Fruit fly (Drosophila melanogaster): Measurements from ENCODE around the gene CG44574.
A peak's percentile ranks its signal among the peaks of the same experiment; 100 is the strongest.

CG44574 gene

dm6 chr2L:5876474-5877067 lies 7.0 kb upstream of the CG44574 start (continued):
- peak; percentile 78 for TF ChIP-seq Hmr (GFP tag; optimal IDR thresholded peaks at IDR 0.05)
- no peak for TF ChIP-seq CG3838 (GFP tag; optimal IDR thresholded peaks at IDR 0.05)
- no peak for TF ChIP-seq org-1 (GFP tag; optimal IDR thresholded peaks at IDR 0.05)
- TF ChIP-seq slp2 (GFP tag; optimal IDR thresholded peaks at IDR 0.05), result no peak
- TF ChIP-seq CG9797 (GFP tag; optimal IDR thresholded peaks at IDR 0.05), result no peak
- TF ChIP-seq CG8281 (tag; optimal IDR thresholded peaks at IDR 0.05), result peak; percentile 19
- TF ChIP-seq Neu2 (GFP tag; optimal IDR thresholded peaks at IDR 0.05; ENCODE audit: borderline replicate concordance), result no peak
- no peak for TF ChIP-seq CG9437 (GFP tag; optimal IDR thresholded peaks at IDR 0.05)
- no peak for TF ChIP-seq Scr (GFP tag; IDR thresholded peaks at IDR 0.05; ENCODE audit: partially characterized antibody)
- peak; percentile 13 for TF ChIP-seq Kr (GFP tag; optimal IDR thresholded peaks at IDR 0.05)
- TF ChIP-seq CG31388 (GFP tag; optimal IDR thresholded peaks at IDR 0.05), result no peak
- no peak for TF ChIP-seq nom (GFP tag; optimal IDR thresholded peaks at IDR 0.05)
- no peak for TF ChIP-seq CG9609 (GFP tag; optimal IDR thresholded peaks at IDR 0.05)
- TF ChIP-seq Mad (GFP tag; optimal IDR thresholded peaks at IDR 0.05), result no peak
- TF ChIP-seq CG14860 (GFP tag; IDR thresholded peaks at IDR 0.05; ENCODE audit: partially characterized antibody), result no peak
- no peak for TF ChIP-seq Aef1 (GFP tag; IDR thresholded peaks at IDR 0.05)
- no peak for TF ChIP-seq Dad (GFP tag; optimal IDR thresholded peaks at IDR 0.05)
- no peak for TF ChIP-seq sima (GFP tag; optimal IDR thresholded peaks at IDR 0.05)
- TF ChIP-seq wor (GFP tag; IDR thresholded peaks at IDR 0.05), result no peak
- no peak for TF ChIP-seq CG16813 (GFP tag; IDR thresholded peaks at IDR 0.05; ENCODE audit: partially characterized antibody)
- peak; percentile 68 for TF ChIP-seq gro (GFP tag; optimal IDR thresholded peaks at IDR 0.05)
- TF ChIP-seq PHDP (tag; optimal IDR thresholded peaks at IDR 0.05), result peak; percentile 79
- peak; percentile 60 for TF ChIP-seq CG15514 (GFP tag; optimal IDR thresholded peaks at IDR 0.05)
- no peak for TF ChIP-seq B-H1 (GFP tag; IDR thresholded peaks at IDR 0.05)
- peak; percentile 38 for TF ChIP-seq CG9727 (GFP tag; optimal IDR thresholded peaks at IDR 0.05)
- no peak for TF ChIP-seq Abd-B (GFP tag; optimal IDR thresholded peaks at IDR 0.05)
- TF ChIP-seq CG33213 (GFP tag; optimal IDR thresholded peaks at IDR 0.05), result peak; percentile 10
- TF ChIP-seq Tbp (GFP tag; optimal IDR thresholded peaks at IDR 0.05), result no peak
- TF ChIP-seq bsh (GFP tag; optimal IDR thresholded peaks at IDR 0.05), result no peak
- TF ChIP-seq CTCF (GFP tag; optimal IDR thresholded peaks at IDR 0.05), result no peak
- no peak for TF ChIP-seq gcm (GFP tag; optimal IDR thresholded peaks at IDR 0.05)
- TF ChIP-seq CG12219 (GFP tag; optimal IDR thresholded peaks at IDR 0.05), result peak; percentile 17
- no peak; the same call in 1 of the 2 replicates for TF ChIP-seq Awh (GFP tag; IDR thresholded peaks at IDR 0.05)
- TF ChIP-seq yki (optimal IDR thresholded peaks at IDR 0.05), result no peak
- TF ChIP-seq Spps (tag; optimal IDR thresholded peaks at IDR 0.05), result no peak
- no peak for TF ChIP-seq hb (GFP tag; IDR thresholded peaks at IDR 0.05; ENCODE audit: partially characterized antibody)
- TF ChIP-seq CG3726 (GFP tag; IDR thresholded peaks at IDR 0.05), result no peak
- TF ChIP-seq btn (GFP tag; optimal IDR thresholded peaks at IDR 0.05), result no peak
- TF ChIP-seq BEAF-32 (GFP tag; optimal IDR thresholded peaks at IDR 0.05), result no peak
- peak; percentile 16 for TF ChIP-seq CG11504 (tag; optimal IDR thresholded peaks at IDR 0.05)
- peak; percentile 53 for TF ChIP-seq HmgZ (tag; optimal IDR thresholded peaks at IDR 0.05)
- no peak for TF ChIP-seq tx (GFP tag; optimal IDR thresholded peaks at IDR 0.05)
- TF ChIP-seq Nf-YA (GFP tag; IDR thresholded peaks at IDR 0.05), result no peak
- TF ChIP-seq CG30020 (tag; optimal IDR thresholded peaks at IDR 0.05), result no peak
- 0 out of 2 replicates have a peak, but pooled peaks have one; percentile 22 for TF ChIP-seq CG31224 (GFP tag; IDR thresholded peaks at IDR 0.05)
- TF ChIP-seq H2.0 (GFP tag; IDR thresholded peaks at IDR 0.05), result no peak
- TF ChIP-seq CG6654 (GFP tag; optimal IDR thresholded peaks at IDR 0.05), result no peak
- TF ChIP-seq Med (GFP tag), result peak; percentile 85
- TF ChIP-seq NC2β (GFP tag; optimal IDR thresholded peaks at IDR 0.05), result no peak
- no peak for TF ChIP-seq CG3163 (GFP tag; optimal IDR thresholded peaks at IDR 0.05)
- TF ChIP-seq amos (GFP tag; IDR thresholded peaks at IDR 0.05; ENCODE audit: partially characterized antibody), result no peak
